Worm (Caenorhabditis elegans) whole organism, young adult: ENCODE measurements around the gene Y40A1A.2.
"Not testable (repeated sequence)": the region's sequence is repeated elsewhere in the genome, so short reads cannot be mapped to it uniquely, and the experiment has no call there.

Experiments
- D2030.7 ChIP-seq: fragments of 200-800 bp; sonication (Bioruptor generic); IDR thresholded peaks from 2 replicates; pipeline ENCODE4 v1.3.6; 2022; ENCODE audit warnings: missing genetic modification reagents, missing genetic modification characterization, missing compliant biosample characterization
- F57A8.1 ChIP-seq: fragments of 200-800 bp; sonication (Bioruptor generic); optimal IDR thresholded peaks from 2 replicates; lab custom pipeline; 2018; ENCODE audit warnings: mild to moderate bottlenecking, missing genetic modification characterization, moderate library complexity, missing compliant biosample characterization
- athp-1 ChIP-seq: sonication (generic microtip); optimal IDR thresholded peaks from 2 replicates; lab custom pipeline; 2017; ENCODE audit warnings: mild to moderate bottlenecking, missing genetic modification characterization, missing compliant biosample characterization
- egl-44 ChIP-seq: fragments of 200-800 bp; sonication (Bioruptor generic); IDR thresholded peaks from 2 replicates; pipeline ENCODE4 v1.3.6; 2022; ENCODE audit warnings: missing genetic modification reagents, missing genetic modification characterization, missing compliant biosample characterization
- lir-1 ChIP-seq: fragments of 200-800 bp; sonication (Bioruptor generic); conservative IDR thresholded peaks from 2 replicates; pipeline ENCODE4 v1.3.6; 2022; ENCODE audit warnings: missing genetic modification reagents, missing genetic modification characterization, missing compliant biosample characterization
- mes-4 ChIP-seq: sonication (generic microtip); optimal IDR thresholded peaks from 2 replicates; lab custom pipeline; 2016; ENCODE audit warnings: missing genotype, missing genetic modification characterization, missing compliant biosample characterization
- pha-4 ChIP-seq: fragments of 150-350 bp; sonication (generic microtip); optimal IDR thresholded peaks from 2 replicates; lab custom pipeline; 2014; ENCODE audit warnings: missing biosample characterization, missing genetic modification reagents, missing genetic modification characterization
- rcor-1 ChIP-seq: fragments of 200-800 bp; sonication (Bioruptor generic); IDR thresholded peaks from 2 replicates; pipeline ENCODE4 v1.3.6; 2022; ENCODE audit warnings: missing genetic modification reagents, missing genetic modification characterization, missing compliant biosample characterization
- rpc-1 ChIP-seq, 2 experiments: fragments of 150-350 bp in 1 of 2; sonication (generic microtip) in 1 of 2; optimal IDR thresholded peaks; 2 replicates each; lab custom pipeline; 2014 to 2018; ENCODE audit warnings: missing biosample characterization in 1 of 2, missing genetic modification characterization in 1 of 2, missing genetic modification reagents in 1 of 2, missing genotype in 1 of 2
- sea-2 ChIP-seq: fragments of 200-800 bp; sonication (Bioruptor generic); IDR thresholded peaks from 2 replicates; pipeline ENCODE4 v1.3.6; 2022; ENCODE audit warnings: missing genetic modification characterization, missing compliant biosample characterization
- snpc-1.1 ChIP-seq: sonication (generic microtip); optimal IDR thresholded peaks from 2 replicates; lab custom pipeline; 2017; ENCODE audit warnings: missing genetic modification characterization, mild to moderate bottlenecking, missing compliant biosample characterization, antibody characterized with exemption, moderate library complexity, missing genotype, missing genetic modification reagents; ENCODE audit not compliant: insufficient read depth
- snpc-4 ChIP-seq, 5 experiments: fragments of 150-350 bp in 1 of 5; sonication (generic microtip) in 4 of 5; optimal IDR thresholded peaks; 2 replicates each; lab custom pipeline; 2014 to 2018; ENCODE audit warnings: missing genetic modification characterization in 5 of 5, missing biosample characterization in 3 of 5, antibody characterized with exemption in 2 of 5, mild to moderate bottlenecking in 2 of 5, missing compliant biosample characterization in 2 of 5, missing genotype in 2 of 5, moderate library complexity in 2 of 5, missing genetic modification reagents in 1 of 5
- unc-62 ChIP-seq: fragments of 150-350 bp; optimal IDR thresholded peaks from 2 replicates; lab custom pipeline; 2014; ENCODE audit warnings: missing biosample characterization, missing genetic modification reagents, missing genetic modification characterization

ce11 chrX:2026342-2026741, 35.8 kb downstream of the Y40A1A.2 start, which contains the start of gene Y102A11A.2:
- not testable (repeated sequence) for TF ChIP-seq snpc-1.1 (tag; lab: Kevin White, UChicago); rcor-1; snpc-4 (GFP tag; optimal IDR thresholded peaks at IDR 0.05; lab: Kevin White, UChicago); snpc-4 (tag; optimal IDR thresholded peaks at IDR 0.05; lab: Kevin White, UChicago); mes-4 (tag; lab: Kevin White, UChicago); unc-62 (GFP tag; lab: Kevin White, UChicago); rpc-1 (optimal IDR thresholded peaks at IDR 0.05; lab: Kevin White, UChicago); rpc-1 (tag; optimal IDR thresholded peaks at IDR 0.05; lab: Kevin White, UChicago); egl-44 (GFP tag; lab: Robert Waterston, UW); lir-1 (GFP tag; lab: Robert Waterston, UW); sea-2 (GFP tag; lab: Robert Waterston, UW); pha-4 (tag; lab: Kevin White, UChicago); D2030.7 (GFP tag; lab: Robert Waterston, UW); athp-1 (tag; lab: Kevin White, UChicago); F57A8.1 (GFP tag; lab: Kevin White, UChicago)
